Fruit fly (Drosophila melanogaster) whole organism, embryonic: Measurements from ENCODE around the gene InR.

Source experiments
- ATbp ChIP-seq: fragments of 200-800 bp; sonication (Bioruptor generic); optimal IDR thresholded peaks from 2 replicates; lab custom pipeline; 2017; ENCODE audit warnings: missing biosample characterization, mild to moderate bottlenecking, missing genetic modification characterization, missing genetic modification reagents
- CG10462 ChIP-seq: fragments of 200-800 bp; sonication (Bioruptor generic); optimal IDR thresholded peaks from 2 replicates; lab custom pipeline; 2016; ENCODE audit warnings: missing biosample characterization, missing genetic modification characterization
- CG12104 ChIP-seq: fragments of 200-800 bp; sonication (Bioruptor generic); optimal IDR thresholded peaks from 3 replicates; lab custom pipeline; 2016; ENCODE audit warnings: missing biosample characterization, missing genetic modification characterization
- CG13123 ChIP-seq: fragments of 200-800 bp; sonication (Bioruptor generic); optimal IDR thresholded peaks from 2 replicates; lab custom pipeline; 2016; ENCODE audit warnings: missing biosample characterization, missing genetic modification characterization
- CG13624 ChIP-seq: fragments of 200-800 bp; sonication (Bioruptor generic); optimal IDR thresholded peaks from 2 replicates; lab custom pipeline; 2016; ENCODE audit warnings: missing biosample characterization, missing genetic modification characterization
- CG14667 ChIP-seq: fragments of 200-800 bp; sonication (Bioruptor generic); IDR thresholded peaks from 2 replicates; pipeline ENCODE4 v1.3.6; 2022; ENCODE audit warnings: missing biosample characterization, missing genetic modification characterization
- CG16779 ChIP-seq: fragments of 200-800 bp; sonication (Bioruptor generic); IDR thresholded peaks from 2 replicates; pipeline ENCODE4 v1.3.6; 2022; ENCODE audit warnings: missing biosample characterization, missing genetic modification characterization
- CG16815 ChIP-seq: fragments of 200-800 bp; sonication (Bioruptor generic); optimal IDR thresholded peaks from 3 replicates; lab custom pipeline; 2017; ENCODE audit warnings: missing biosample characterization, mild to moderate bottlenecking, missing genetic modification characterization
- CG18262 ChIP-seq: fragments of 200-800 bp; optimal IDR thresholded peaks from 3 replicates; lab custom pipeline; 2019; ENCODE audit warnings: missing biosample characterization, mild to moderate bottlenecking, missing genetic modification characterization, moderate library complexity
- CG2202 ChIP-seq: fragments of 200-800 bp; sonication (Bioruptor generic); optimal IDR thresholded peaks from 2 replicates; lab custom pipeline; 2018; ENCODE audit warnings: missing biosample characterization, mild to moderate bottlenecking, missing genetic modification characterization
- CG30020 ChIP-seq: fragments of 200-800 bp; optimal IDR thresholded peaks from 2 replicates; lab custom pipeline; 2019; ENCODE audit warnings: missing biosample characterization, mild to moderate bottlenecking, missing genetic modification characterization, moderate library complexity
- CG3407 ChIP-seq: fragments of 200-800 bp; sonication (Bioruptor generic); optimal IDR thresholded peaks from 2 replicates; lab custom pipeline; 2018; ENCODE audit warnings: missing biosample characterization, mild to moderate bottlenecking, missing genetic modification characterization
- CG3838 ChIP-seq: fragments of 200-800 bp; sonication (Bioruptor generic); optimal IDR thresholded peaks from 3 replicates; lab custom pipeline; 2016; ENCODE audit warnings: missing biosample characterization, missing genetic modification characterization
- CG4282 ChIP-seq: fragments of 200-800 bp; sonication (Bioruptor generic); optimal IDR thresholded peaks from 2 replicates; lab custom pipeline; 2016; ENCODE audit warnings: missing biosample characterization, missing genetic modification characterization
- CG4424 ChIP-seq: fragments of 200-800 bp; sonication (Bioruptor generic); optimal IDR thresholded peaks from 3 replicates; lab custom pipeline; 2016; ENCODE audit warnings: missing biosample characterization, missing genetic modification characterization
- CG4820 ChIP-seq: fragments of 200-800 bp; sonication (Bioruptor generic); optimal IDR thresholded peaks from 3 replicates; lab custom pipeline; 2016; ENCODE audit warnings: missing biosample characterization, missing genetic modification characterization
- CG5953 ChIP-seq: fragments of 200-800 bp; sonication (Bioruptor generic); IDR thresholded peaks from 2 replicates; pipeline ENCODE4 v1.3.6; 2022; ENCODE audit warnings: missing biosample characterization, missing genetic modification characterization
- CG7786 ChIP-seq: fragments of 200-800 bp; sonication (Bioruptor generic); optimal IDR thresholded peaks from 2 replicates; lab custom pipeline; 2016; ENCODE audit warnings: missing biosample characterization, missing genetic modification characterization
- CG8359 ChIP-seq: fragments of 200-800 bp; sonication (Bioruptor generic); optimal IDR thresholded peaks from 2 replicates; lab custom pipeline; 2017; ENCODE audit warnings: missing biosample characterization, mild to moderate bottlenecking, missing genetic modification characterization, borderline replicate concordance
- CG8478 ChIP-seq: fragments of >200 bp; optimal IDR thresholded peaks from 2 replicates; lab custom pipeline; 2018
- CG8924 ChIP-seq: fragments of 200-800 bp; optimal IDR thresholded peaks from 3 replicates; lab custom pipeline; 2019; ENCODE audit warnings: missing biosample characterization, mild to moderate bottlenecking, missing genetic modification characterization, moderate library complexity
- CG9876 ChIP-seq: fragments of 200-800 bp; sonication (Bioruptor generic); optimal IDR thresholded peaks from 2 replicates; lab custom pipeline; 2016; ENCODE audit warnings: missing biosample characterization, missing genetic modification characterization
- CG9932 ChIP-seq: fragments of 200-800 bp; sonication (Bioruptor generic); IDR thresholded peaks from 2 replicates; pipeline ENCODE4 v1.3.6; 2022; ENCODE audit warnings: missing biosample characterization, missing genetic modification characterization
- CHES-1-like ChIP-seq: fragments of 200-800 bp; sonication (Bioruptor generic); optimal IDR thresholded peaks from 2 replicates; lab custom pipeline; 2016; ENCODE audit warnings: missing biosample characterization, missing genetic modification characterization
- D ChIP-seq, 2 experiments: fragments of 200-800 bp in 1 of 2; fragments of >200 bp in 1 of 2; sonication (Bioruptor generic) in 1 of 2; optimal IDR thresholded peaks; 2 replicates in 1 of 2; 3 replicates in 1 of 2; lab custom pipeline; 2017; ENCODE audit warnings: mild to moderate bottlenecking in 1 of 2, missing biosample characterization in 1 of 2, missing genetic modification characterization in 1 of 2, missing genetic modification reagents in 1 of 2
- Fer2 ChIP-seq: fragments of 200-800 bp; sonication (Bioruptor generic); optimal IDR thresholded peaks from 2 replicates; lab custom pipeline; 2018; ENCODE audit warnings: missing biosample characterization, mild to moderate bottlenecking, missing genetic modification characterization, moderate library complexity
- H15 ChIP-seq: fragments of 200-800 bp; sonication (Bioruptor generic); IDR thresholded peaks from 3 replicates; pipeline ENCODE4 v1.3.6; 2022; ENCODE audit warnings: missing biosample characterization, missing genetic modification characterization
- HHEX ChIP-seq: fragments of 200-800 bp; sonication (Bioruptor generic); optimal IDR thresholded peaks from 3 replicates; lab custom pipeline; 2017; ENCODE audit warnings: missing biosample characterization, mild to moderate bottlenecking, missing genetic modification characterization, missing genetic modification reagents
- HmgD ChIP-seq: fragments of 200-800 bp; sonication (Bioruptor generic); optimal IDR thresholded peaks from 3 replicates; lab custom pipeline; 2016; ENCODE audit warnings: missing biosample characterization, missing genetic modification characterization
- HmgZ ChIP-seq: fragments of 200-800 bp; sonication (Bioruptor generic); optimal IDR thresholded peaks from 2 replicates; lab custom pipeline; 2018; ENCODE audit warnings: missing biosample characterization, mild to moderate bottlenecking, missing genetic modification characterization
- Jarid2 ChIP-seq: fragments of 200-800 bp; sonication (Bioruptor generic); optimal IDR thresholded peaks from 3 replicates; lab custom pipeline; 2017; ENCODE audit warnings: mild to moderate bottlenecking, missing biosample characterization, missing genetic modification reagents, missing genetic modification characterization
- Kr ChIP-seq: fragments of 200-800 bp; sonication (Bioruptor generic); optimal IDR thresholded peaks from 2 replicates; lab custom pipeline; 2017; ENCODE audit warnings: missing biosample characterization, mild to moderate bottlenecking, missing genetic modification characterization
- NfI ChIP-seq: fragments of 200-800 bp; sonication (Bioruptor generic); optimal IDR thresholded peaks from 3 replicates; lab custom pipeline; 2018; ENCODE audit warnings: missing biosample characterization, mild to moderate bottlenecking, missing genetic modification characterization, moderate library complexity
- Ptx1 ChIP-seq: fragments of 200-800 bp; sonication (Bioruptor generic); IDR thresholded peaks from 2 replicates; pipeline ENCODE4 v1.3.6; 2022; ENCODE audit warnings: missing biosample characterization, missing genetic modification characterization
- Ravus ChIP-seq: fragments of 200-800 bp; sonication (Bioruptor generic); IDR thresholded peaks from 2 replicates; pipeline ENCODE4 v1.3.6; 2022; ENCODE audit warnings: missing biosample characterization, missing genetic modification characterization
- Xbp1 ChIP-seq: fragments of 200-800 bp; sonication (Bioruptor generic); optimal IDR thresholded peaks from 3 replicates; lab custom pipeline; 2016; ENCODE audit warnings: missing biosample characterization, mild to moderate bottlenecking, missing genetic modification characterization
- fd96Cb ChIP-seq: fragments of 200-800 bp; sonication (Bioruptor generic); optimal IDR thresholded peaks from 2 replicates; lab custom pipeline; 2018; ENCODE audit warnings: missing biosample characterization, mild to moderate bottlenecking, missing genetic modification characterization, moderate library complexity
- fru ChIP-seq: fragments of >200 bp; optimal IDR thresholded peaks from 2 replicates; lab custom pipeline; 2017
- hb ChIP-seq: fragments of 200-800 bp; sonication (Bioruptor generic); IDR thresholded peaks from 3 replicates; pipeline ENCODE4 v1.3.6; 2022; ENCODE audit warnings: missing biosample characterization, missing genetic modification characterization; ENCODE audit not compliant: partially characterized antibody
- hkb ChIP-seq, 2 experiments: fragments of 200-800 bp in 1 of 2; fragments of >200 bp in 1 of 2; sonication (Bioruptor generic) in 1 of 2; IDR thresholded peaks in 1 of 2; optimal IDR thresholded peaks in 1 of 2; 2 replicates each; pipeline versions ENCODE4 v1.3.6 to Lab custom; 2017 to 2022; ENCODE audit warnings: missing biosample characterization in 1 of 2, missing genetic modification characterization in 1 of 2
- lilli ChIP-seq: fragments of 200-800 bp; sonication (Bioruptor generic); optimal IDR thresholded peaks from 3 replicates; lab custom pipeline; 2016; ENCODE audit warnings: missing biosample characterization, missing genetic modification characterization
- oc ChIP-seq: fragments of 200-800 bp; sonication (Bioruptor generic); optimal IDR thresholded peaks from 2 replicates; lab custom pipeline; 2018; ENCODE audit warnings: missing biosample characterization, mild to moderate bottlenecking, missing genetic modification characterization, moderate library complexity
- pzg ChIP-seq: fragments of 200-800 bp; sonication (Bioruptor generic); optimal IDR thresholded peaks from 3 replicates; lab custom pipeline; 2018; ENCODE audit warnings: missing biosample characterization, mild to moderate bottlenecking, missing genetic modification characterization, moderate library complexity
- ranshi ChIP-seq: fragments of 200-800 bp; sonication (Bioruptor generic); IDR thresholded peaks from 2 replicates; pipeline ENCODE4 v1.3.6; 2022; ENCODE audit warnings: missing biosample characterization, missing genetic modification characterization
- seq ChIP-seq: fragments of 200-800 bp; sonication (Bioruptor generic); IDR thresholded peaks from 2 replicates; pipeline ENCODE4 v1.3.6; 2022; ENCODE audit warnings: missing biosample characterization, missing genetic modification characterization
- slou ChIP-seq: fragments of 200-800 bp; sonication (Bioruptor generic); optimal IDR thresholded peaks from 3 replicates; lab custom pipeline; 2016; ENCODE audit warnings: missing biosample characterization, missing genetic modification characterization
- stc ChIP-seq: fragments of 200-800 bp; sonication (Bioruptor generic); IDR thresholded peaks from 2 replicates; pipeline ENCODE4 v1.3.6; 2022; ENCODE audit warnings: missing biosample characterization, missing genetic modification characterization
- tap ChIP-seq: fragments of 200-800 bp; optimal IDR thresholded peaks from 3 replicates; lab custom pipeline; 2019; ENCODE audit warnings: missing biosample characterization, mild to moderate bottlenecking, missing genetic modification characterization, moderate library complexity
- vvl ChIP-seq: fragments of 200-800 bp; sonication (Bioruptor generic); IDR thresholded peaks from 2 replicates; pipeline ENCODE4 v1.3.6; 2022; ENCODE audit warnings: missing biosample characterization, missing genetic modification characterization
- z ChIP-seq: fragments of 200-800 bp; sonication (Bioruptor generic); IDR thresholded peaks from 3 replicates; pipeline ENCODE4 v1.3.6; 2022; ENCODE audit warnings: missing biosample characterization, missing genetic modification characterization
- zf30C ChIP-seq: fragments of 200-800 bp; sonication (Bioruptor generic); optimal IDR thresholded peaks from 3 replicates; lab custom pipeline; 2018; ENCODE audit warnings: missing biosample characterization, mild to moderate bottlenecking, missing genetic modification characterization

Gene InR

DNA sequence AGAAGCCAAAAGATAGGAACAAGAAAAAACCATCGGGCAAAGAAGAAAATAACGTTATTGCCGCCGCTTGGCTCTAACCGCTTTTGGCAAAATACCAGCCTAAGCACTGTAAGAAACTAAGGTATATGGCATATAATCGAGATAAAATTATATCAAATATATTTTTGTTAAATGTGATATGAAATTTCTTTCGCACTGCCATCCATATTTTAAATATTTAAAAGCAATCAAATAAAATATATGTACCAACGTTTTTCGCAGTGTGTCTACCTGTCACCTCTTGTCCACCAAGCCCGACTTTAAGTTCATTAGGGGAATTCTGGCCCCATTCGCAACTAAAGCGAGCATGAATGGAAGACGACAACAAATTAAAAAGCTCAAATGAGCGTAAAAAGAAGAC, 8.6 kb upstream of the InR start (continued):
- TF ChIP-seq NfI: peak; percentile 50
- TF ChIP-seq slou (GFP tag; lab: Kevin White, UChicago): peak; percentile 17
- TF ChIP-seq HHEX (GFP tag; lab: Kevin White, UChicago): peak; percentile 67
- TF ChIP-seq CG12104 (GFP tag; lab: Kevin White, UChicago): peak; percentile 26
- no peak for TF ChIP-seq HmgD (GFP tag; lab: Kevin White, UChicago)
- peak; percentile 22 for TF ChIP-seq CG3838 (GFP tag; lab: Kevin White, UChicago)
- TF ChIP-seq CG4282 (GFP tag; lab: Kevin White, UChicago): no peak
- no peak for TF ChIP-seq CHES-1-like (GFP tag; lab: Kevin White, UChicago)
- TF ChIP-seq ranshi: peak; percentile 67; the same call in 1 of the 2 replicates
- TF ChIP-seq hkb (optimal IDR thresholded peaks at IDR 0.05; lab: Kevin White, UChicago): no peak
- peak; percentile 70 for TF ChIP-seq hkb (GFP tag; IDR thresholded peaks at IDR 0.05; lab: Robert Waterston, UW)
- TF ChIP-seq CG14667 (GFP tag; lab: Robert Waterston, UW): no peak
- peak; percentile 37 for TF ChIP-seq CG16815 (GFP tag; lab: Kevin White, UChicago)
- TF ChIP-seq oc: peak; percentile 56
- peak; percentile 84 for TF ChIP-seq vvl (GFP tag; lab: Robert Waterston, UW)
- no peak for TF ChIP-seq z (GFP tag; lab: Robert Waterston, UW)
- peak; percentile 9 for TF ChIP-seq CG13123 (GFP tag; lab: Kevin White, UChicago)
- TF ChIP-seq ATbp (GFP tag; lab: Kevin White, UChicago): peak; percentile 29
- no peak for TF ChIP-seq CG30020
- TF ChIP-seq CG3407 (GFP tag; lab: Kevin White, UChicago): peak; percentile 28
- TF ChIP-seq Ravus (GFP tag; lab: Robert Waterston, UW): no peak; the same call in 1 of the 2 replicates
- TF ChIP-seq CG4820 (GFP tag; lab: Kevin White, UChicago): peak; percentile 46
- TF ChIP-seq seq (GFP tag; lab: Robert Waterston, UW): peak; percentile 64; the same call in 1 of the 2 replicates
- TF ChIP-seq CG8478 (lab: Kevin White, UChicago): no peak
- 0 out of 2 replicates have a peak, but pooled peaks have one; percentile 11 for TF ChIP-seq stc
- peak; percentile 22 for TF ChIP-seq CG13624
- TF ChIP-seq lilli (GFP tag; lab: Kevin White, UChicago): peak; percentile 69
- no peak for TF ChIP-seq Kr (GFP tag; lab: Kevin White, UChicago)
- peak; percentile 34 for TF ChIP-seq Fer2 (tag; lab: Kevin White, UChicago)
- TF ChIP-seq CG16779 (GFP tag; lab: Robert Waterston, UW): no peak
- peak; percentile 16 for TF ChIP-seq CG2202 (tag; lab: Kevin White, UChicago)
- no peak for TF ChIP-seq CG5953
- peak; percentile 71 for TF ChIP-seq CG8924 (tag; lab: Kevin White, UChicago)
- TF ChIP-seq CG8359 (GFP tag; lab: Kevin White, UChicago): peak; percentile 42
- TF ChIP-seq CG9876 (GFP tag; lab: Kevin White, UChicago): no peak
- peak; percentile 16 for TF ChIP-seq CG7786 (GFP tag; lab: Kevin White, UChicago)
- TF ChIP-seq hb (GFP tag; lab: Robert Waterston, UW): no peak
- peak; percentile 55 for TF ChIP-seq fd96Cb
- TF ChIP-seq tap (tag; lab: Kevin White, UChicago): peak; percentile 37
- TF ChIP-seq pzg (GFP tag; lab: Kevin White, UChicago): no peak
- peak; percentile 59 for TF ChIP-seq Xbp1 (GFP tag; lab: Kevin White, UChicago)
- no peak for TF ChIP-seq Jarid2 (GFP tag; lab: Kevin White, UChicago)
- peak; percentile 35 for TF ChIP-seq CG10462 (GFP tag; lab: Kevin White, UChicago)
- TF ChIP-seq CG4424 (GFP tag; lab: Kevin White, UChicago): peak; percentile 63
- TF ChIP-seq HmgZ (tag; lab: Kevin White, UChicago): peak; percentile 49
- TF ChIP-seq H15 (GFP tag; lab: Robert Waterston, UW): peak; percentile 53; the same call in 2 of the 3 replicates
- peak; percentile 73 for TF ChIP-seq CG9932 (GFP tag; lab: Robert Waterston, UW)
- TF ChIP-seq fru (lab: Kevin White, UChicago): no peak
- TF ChIP-seq CG18262: peak; percentile 65
- no peak for TF ChIP-seq D (optimal IDR thresholded peaks at IDR 0.05; lab: Kevin White, UChicago)
- TF ChIP-seq D (GFP tag; optimal IDR thresholded peaks at IDR 0.05; lab: Kevin White, UChicago): peak; percentile 34
- TF ChIP-seq Ptx1 (GFP tag; lab: Robert Waterston, UW): peak; percentile 74
- peak; percentile 26 for TF ChIP-seq zf30C (GFP tag; lab: Kevin White, UChicago)
